Worm (Caenorhabditis elegans) whole organism, L4/young adult: ENCODE data around the gene H03G16.1.

Experiments used
- W03F9.2 ChIP-seq: fragments of 150-350 bp; optimal IDR thresholded peaks from 2 replicates; lab custom pipeline; 2014; ENCODE audit warnings: missing biosample characterization, missing genetic modification characterization
- dao-5 ChIP-seq: sonication (generic microtip); optimal IDR thresholded peaks from 2 replicates; lab custom pipeline; 2016; ENCODE audit warnings: missing genotype, missing genetic modification characterization, moderate library complexity, missing compliant biosample characterization
- him-1 ChIP-seq: sonication (generic microtip); optimal IDR thresholded peaks from 2 replicates; lab custom pipeline; 2016; ENCODE audit warnings: missing genotype, missing genetic modification reagents, missing genetic modification characterization, missing compliant biosample characterization

DNA sequence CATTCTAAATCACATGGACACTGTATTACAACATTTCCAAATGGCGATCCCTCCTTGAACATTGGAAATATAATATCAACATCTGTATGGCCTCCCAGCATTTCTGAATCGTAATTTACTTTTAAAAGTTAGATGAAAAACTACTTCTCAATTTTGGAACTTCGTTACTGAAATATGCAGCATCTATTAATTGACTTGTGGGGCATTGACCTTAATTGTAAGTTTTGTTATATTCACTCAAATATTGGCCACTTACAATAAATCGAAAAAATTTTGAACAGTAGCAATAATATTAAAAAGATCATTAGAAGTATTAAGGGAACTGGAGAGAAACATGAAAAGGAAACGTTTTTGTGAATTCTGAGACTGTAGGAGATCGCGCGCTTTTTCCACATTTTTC, 15.6 kb downstream of the H03G16.1 start, which contains the start of gene mam-6:
- TF ChIP-seq W03F9.2 (tag; lab: Kevin White, UChicago) (no peak), him-1 (tag; lab: Kevin White, UChicago) (no peak), dao-5 (tag; lab: Kevin White, UChicago) (no peak)
